Worm (Caenorhabditis elegans) whole organism, L4 larva: ENCODE data around the gene F58D2.3.

Source experiments
- D1046.2 ChIP-seq: fragments of 200-800 bp; sonication (Bioruptor generic); IDR thresholded peaks from 2 replicates; pipeline ENCODE4 v1.3.6; 2022; ENCODE audit warnings: missing genetic modification characterization, missing compliant biosample characterization
- F44E2.7 ChIP-seq: fragments of 200-800 bp; sonication (Bioruptor generic); IDR thresholded peaks from 2 replicates; pipeline ENCODE4 v2.1.2; 2022; ENCODE audit warnings: missing genetic modification characterization, missing compliant biosample characterization
- F49E8.2 ChIP-seq: sonication (generic microtip); optimal IDR thresholded peaks from 2 replicates; lab custom pipeline; 2016; ENCODE audit warnings: missing compliant biosample characterization, mild to moderate bottlenecking, missing genetic modification characterization, borderline replicate concordance
- Y105C5A.15 ChIP-seq: fragments of 200-800 bp; sonication (Bioruptor generic); IDR thresholded peaks from 2 replicates; pipeline ENCODE4 v1.3.6; 2022; ENCODE audit warnings: missing genetic modification characterization, missing compliant biosample characterization
- Y5F2A.4 ChIP-seq: fragments of 200-800 bp; sonication (Bioruptor generic); optimal IDR thresholded peaks from 2 replicates; lab custom pipeline; 2018; ENCODE audit warnings: mild to moderate bottlenecking, missing genetic modification characterization, missing compliant biosample characterization
- Y75B8A.6 ChIP-seq: fragments of 200-800 bp; sonication (Bioruptor generic); IDR thresholded peaks from 2 replicates; pipeline ENCODE4 v1.3.6; 2022; ENCODE audit warnings: missing genetic modification reagents, missing genetic modification characterization, missing compliant biosample characterization
- ceh-20 ChIP-seq: fragments of 200-800 bp; sonication (Bioruptor generic); IDR thresholded peaks from 2 replicates; pipeline ENCODE4 v1.3.6; 2022; ENCODE audit warnings: missing genetic modification reagents, missing genetic modification characterization, missing compliant biosample characterization
- ceh-28 ChIP-seq: fragments of 150-350 bp; optimal IDR thresholded peaks from 2 replicates; lab custom pipeline; 2014; ENCODE audit warnings: missing biosample characterization, missing genetic modification reagents, missing genetic modification characterization
- ceh-44 ChIP-seq: fragments of 200-800 bp; sonication (Bioruptor generic); IDR thresholded peaks from 2 replicates; pipeline ENCODE4 v1.3.6; 2022; ENCODE audit warnings: missing genetic modification reagents, missing genetic modification characterization, missing compliant biosample characterization
- ceh-82 ChIP-seq: sonication (generic microtip); optimal IDR thresholded peaks from 2 replicates; lab custom pipeline; 2017; ENCODE audit warnings: missing biosample characterization, missing genetic modification characterization
- ces-1 ChIP-seq: fragments of 150-350 bp; sonication (generic microtip); optimal IDR thresholded peaks from 4 replicates; lab custom pipeline; 2014; ENCODE audit warnings: missing biosample characterization, missing genetic modification reagents, missing genetic modification characterization
- ctbp-1 ChIP-seq: fragments of 200-800 bp; sonication (Bioruptor generic); IDR thresholded peaks from 2 replicates; pipeline ENCODE4 v1.3.6; 2022; ENCODE audit warnings: missing genetic modification reagents, missing genetic modification characterization, missing compliant biosample characterization
- daf-19 ChIP-seq: fragments of 200-800 bp; sonication (Bioruptor generic); conservative IDR thresholded peaks from 2 replicates; pipeline ENCODE4 v1.3.6; 2022; ENCODE audit warnings: missing genetic modification characterization, missing compliant biosample characterization
- dmd-6 ChIP-seq: fragments of 200-800 bp; sonication (Bioruptor generic); IDR thresholded peaks from 2 replicates; pipeline ENCODE4 v1.3.6; 2022; ENCODE audit warnings: missing genetic modification reagents, missing genetic modification characterization, missing compliant biosample characterization
- dmd-9 ChIP-seq: fragments of 200-800 bp; sonication (Bioruptor generic); IDR thresholded peaks from 2 replicates; pipeline ENCODE4 v1.3.6; 2022; ENCODE audit warnings: missing genetic modification reagents, missing genetic modification characterization, missing compliant biosample characterization
- dpl-1 ChIP-seq: fragments of 150-350 bp; optimal IDR thresholded peaks from 2 replicates; lab custom pipeline; 2014; ENCODE audit warnings: missing biosample characterization, missing genetic modification reagents, missing genetic modification characterization
- egl-27 ChIP-seq: sonication (generic microtip); optimal IDR thresholded peaks from 3 replicates; lab custom pipeline; 2017; ENCODE audit warnings: missing biosample characterization, missing genetic modification reagents, missing genetic modification characterization
- egl-43 ChIP-seq: fragments of 200-800 bp; sonication (Bioruptor generic); IDR thresholded peaks from 2 replicates; pipeline ENCODE4 v1.3.6; 2022; ENCODE audit warnings: missing genetic modification reagents, missing genetic modification characterization, missing compliant biosample characterization
- fos-1 ChIP-seq: fragments of 150-350 bp; optimal IDR thresholded peaks from 2 replicates; lab custom pipeline; 2014; ENCODE audit warnings: missing biosample characterization, missing genetic modification characterization
- hif-1 ChIP-seq, 2 experiments: sonication (generic microtip); optimal IDR thresholded peaks; 2 replicates each; lab custom pipeline; 2016 to 2017; ENCODE audit warnings: missing compliant biosample characterization in 2 of 2, missing genetic modification characterization in 2 of 2, missing genetic modification reagents in 2 of 2, missing genotype in 2 of 2, mild to moderate bottlenecking in 1 of 2
- jun-1 ChIP-seq: fragments of 150-350 bp; optimal IDR thresholded peaks from 2 replicates; lab custom pipeline; 2014; ENCODE audit warnings: missing biosample characterization, missing genetic modification reagents, missing genetic modification characterization
- lin-1 ChIP-seq: fragments of 200-800 bp; sonication (Bioruptor generic); IDR thresholded peaks from 2 replicates; pipeline ENCODE4 v1.3.6; 2022; ENCODE audit warnings: missing genetic modification reagents, missing genetic modification characterization, missing compliant biosample characterization
- lin-13 ChIP-seq: fragments of 150-350 bp; optimal IDR thresholded peaks from 2 replicates; lab custom pipeline; 2014; ENCODE audit warnings: missing biosample characterization, missing genetic modification reagents, missing genetic modification characterization
- lin-29 ChIP-seq: fragments of 200-800 bp; sonication (Bioruptor generic); IDR thresholded peaks from 2 replicates; pipeline ENCODE4 v1.3.6; 2022; ENCODE audit warnings: missing genetic modification reagents, missing genetic modification characterization, missing compliant biosample characterization
- lin-39 ChIP-seq: fragments of 150-350 bp; optimal IDR thresholded peaks from 2 replicates; lab custom pipeline; 2014; ENCODE audit warnings: missing biosample characterization, missing genetic modification reagents, missing genetic modification characterization
- lsy-2 ChIP-seq, 2 experiments: fragments of 150-350 bp in 1 of 2; sonication (generic microtip) in 1 of 2; optimal IDR thresholded peaks; 2 replicates each; lab custom pipeline; 2014 to 2017; ENCODE audit warnings: missing biosample characterization in 2 of 2, missing genetic modification characterization in 2 of 2
- nhr-10 ChIP-seq: fragments of 150-350 bp; optimal IDR thresholded peaks from 2 replicates; lab custom pipeline; 2014; ENCODE audit warnings: missing biosample characterization, missing genetic modification characterization
- nhr-102 ChIP-seq: sonication (generic microtip); optimal IDR thresholded peaks from 2 replicates; lab custom pipeline; 2016; ENCODE audit warnings: mild to moderate bottlenecking, missing genetic modification characterization, moderate library complexity, missing compliant biosample characterization
- nhr-111 ChIP-seq: fragments of 200-800 bp; sonication (Bioruptor generic); optimal IDR thresholded peaks from 2 replicates; lab custom pipeline; 2018; ENCODE audit warnings: mild to moderate bottlenecking, missing genetic modification characterization, missing compliant biosample characterization
- nhr-237 ChIP-seq: sonication (generic microtip); optimal IDR thresholded peaks from 2 replicates; lab custom pipeline; 2017; ENCODE audit warnings: missing biosample characterization, missing genetic modification characterization
- nhr-42 ChIP-seq: fragments of 200-800 bp; sonication (Bioruptor generic); IDR thresholded peaks from 2 replicates; pipeline ENCODE4 v1.3.6; 2022; ENCODE audit warnings: missing genetic modification characterization, missing compliant biosample characterization
- nhr-77 ChIP-seq: fragments of 150-350 bp; optimal IDR thresholded peaks from 2 replicates; lab custom pipeline; 2014; ENCODE audit warnings: missing biosample characterization, missing genetic modification characterization
- pqm-1 ChIP-seq: sonication (generic microtip); optimal IDR thresholded peaks from 2 replicates; lab custom pipeline; 2017; ENCODE audit warnings: missing biosample characterization, missing genetic modification characterization
- set-16 ChIP-seq: fragments of 200-800 bp; sonication (Bioruptor generic); IDR thresholded peaks from 2 replicates; pipeline ENCODE4 v1.3.6; 2022; ENCODE audit warnings: missing genetic modification reagents, missing genetic modification characterization, missing compliant biosample characterization
- snpc-4 ChIP-seq: fragments of 150-350 bp; optimal IDR thresholded peaks from 2 replicates; lab custom pipeline; 2014; ENCODE audit warnings: missing biosample characterization, missing genetic modification characterization
- unc-62 ChIP-seq, 3 experiments: fragments of 150-350 bp in 1 of 3; sonication (generic microtip); optimal IDR thresholded peaks in 2 of 3; peaks in 1 of 3; 1 replicate in 1 of 3; 2 replicates in 2 of 3; lab custom pipeline; 2014 to 2017; ENCODE audit warnings: missing biosample characterization in 3 of 3, missing genetic modification characterization in 3 of 3, missing genetic modification reagents in 3 of 3, missing genotype in 1 of 3
- zfp-2 ChIP-seq: sonication (generic microtip); optimal IDR thresholded peaks from 2 replicates; lab custom pipeline; 2016; ENCODE audit warnings: mild to moderate bottlenecking, missing genetic modification characterization, missing compliant biosample characterization
- zfp-3 ChIP-seq: fragments of 200-800 bp; sonication (Bioruptor generic); conservative IDR thresholded peaks from 2 replicates; pipeline ENCODE4 v1.3.6; 2022; ENCODE audit warnings: missing genetic modification reagents, missing genetic modification characterization, missing compliant biosample characterization
- zip-2 ChIP-seq: fragments of 150-350 bp; optimal IDR thresholded peaks from 2 replicates; lab custom pipeline; 2014; ENCODE audit warnings: missing biosample characterization, missing genetic modification characterization

F58D2.3 gene

ce11 chrIV:13190075-13190474 lies 9.5 kb upstream of the F58D2.3 start:
- no peak for TF ChIP-seq ces-1 (GFP tag; lab: Kevin White, UChicago)
- no peak for TF ChIP-seq ceh-82
- no peak for TF ChIP-seq nhr-111
- TF ChIP-seq Y105C5A.15 (GFP tag; lab: Robert Waterston, UW): no peak
- no peak for TF ChIP-seq fos-1 (tag; lab: Kevin White, UChicago)
- TF ChIP-seq Y75B8A.6 (GFP tag; lab: Robert Waterston, UW): no peak
- TF ChIP-seq nhr-42 (GFP tag; lab: Robert Waterston, UW): no peak
- TF ChIP-seq pqm-1: no peak
- TF ChIP-seq zip-2 (tag; lab: Kevin White, UChicago): no peak
- TF ChIP-seq dmd-9 (GFP tag; lab: Robert Waterston, UW): no peak

DNA sequence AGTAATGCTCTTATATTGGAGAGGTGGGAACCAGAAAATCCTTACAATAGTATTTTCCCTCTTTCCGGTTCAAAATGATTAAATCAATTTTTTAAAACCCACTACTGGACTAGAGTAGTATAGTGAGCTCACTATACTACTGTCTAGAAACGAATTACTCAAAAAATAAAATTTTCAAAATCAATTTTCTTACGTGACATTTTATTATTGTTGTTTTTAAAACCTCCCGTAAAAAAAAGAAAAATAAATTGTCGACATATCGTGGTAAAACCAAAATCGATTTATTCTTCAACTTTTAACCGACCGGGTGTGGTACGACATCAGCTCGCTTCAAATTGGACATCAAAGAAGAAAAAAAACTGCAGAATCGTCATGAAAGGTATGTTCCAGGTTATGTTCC lies 8.8 kb upstream of the F58D2.3 start, which contains the start of gene F58D2.2:
Gene F58D2.2, plus strand, starts transcription at position 301 of the 400 bp plus-strand sequence.
- TF ChIP-seq zfp-2: no peak
- no peak for TF ChIP-seq nhr-10 (tag; lab: Kevin White, UChicago)
- no peak for TF ChIP-seq lsy-2 (tag; optimal IDR thresholded peaks at IDR 0.05; lab: Kevin White, UChicago)
- TF ChIP-seq zfp-3: no peak
- no peak for TF ChIP-seq D1046.2 (GFP tag; lab: Robert Waterston, UW)
- TF ChIP-seq unc-62 (GFP tag; optimal IDR thresholded peaks at IDR 0.05 in 1 of 2; lab: Kevin White, UChicago): no peak
- TF ChIP-seq unc-62 (tag; optimal IDR thresholded peaks at IDR 0.05; lab: Kevin White, UChicago): no peak
- TF ChIP-seq ceh-44 (GFP tag; lab: Robert Waterston, UW): no peak
- no peak for TF ChIP-seq daf-19 (GFP tag; lab: Robert Waterston, UW)
- no peak for TF ChIP-seq lin-1
- no peak for TF ChIP-seq dpl-1 (GFP tag; lab: Kevin White, UChicago)
- no peak for TF ChIP-seq egl-43 (GFP tag; lab: Robert Waterston, UW)
- no peak for TF ChIP-seq ctbp-1 (GFP tag; lab: Robert Waterston, UW)
- TF ChIP-seq Y75B8A.6 (GFP tag; lab: Robert Waterston, UW): no peak
- no peak for TF ChIP-seq Y5F2A.4 (GFP tag; lab: Kevin White, UChicago)
- TF ChIP-seq hif-1 (tag; optimal IDR thresholded peaks at IDR 0.05; lab: Kevin White, UChicago): no peak
- TF ChIP-seq snpc-4 (tag; lab: Kevin White, UChicago): no peak
- no peak for TF ChIP-seq lin-13 (GFP tag; lab: Kevin White, UChicago)
- no peak for TF ChIP-seq egl-27 (tag; lab: Kevin White, UChicago)

- no peak for TF ChIP-seq ceh-20
- TF ChIP-seq nhr-77: no peak
- no peak for TF ChIP-seq snpc-4 (tag; lab: Kevin White, UChicago)
- no peak for TF ChIP-seq nhr-102 (tag; lab: Kevin White, UChicago)
- no peak for TF ChIP-seq set-16
- TF ChIP-seq ceh-28 (tag; lab: Kevin White, UChicago): no peak
- TF ChIP-seq jun-1: no peak
- no peak for TF ChIP-seq Y75B8A.6 (GFP tag; lab: Robert Waterston, UW)
- no peak for TF ChIP-seq ceh-44 (GFP tag; lab: Robert Waterston, UW)
- no peak for TF ChIP-seq zfp-3
- no peak for TF ChIP-seq lin-39 (tag; lab: Kevin White, UChicago)
- no peak for TF ChIP-seq lin-29 (GFP tag; lab: Robert Waterston, UW)
- TF ChIP-seq F44E2.7 (GFP tag; lab: Robert Waterston, UW): no peak
- TF ChIP-seq nhr-237 (tag; lab: Kevin White, UChicago): no peak
- no peak for TF ChIP-seq zfp-2
- no peak for TF ChIP-seq lsy-2 (tag; optimal IDR thresholded peaks at IDR 0.05; lab: Kevin White, UChicago)
- no peak for TF ChIP-seq dmd-9 (GFP tag; lab: Robert Waterston, UW)
- TF ChIP-seq dmd-6 (GFP tag; lab: Robert Waterston, UW): no peak
- TF ChIP-seq pqm-1: no peak
- TF ChIP-seq F49E8.2 (tag; lab: Kevin White, UChicago): no peak
Measured at ce11 chrIV:13188959-13189358, 8.3 kb upstream of the F58D2.3 start, which contains the start of gene F58D2.4. Gene F58D2.4, minus strand, starts transcription at chrIV:13189059.
